Fruit fly (Drosophila melanogaster): ENCODE measurements around the gene CG7126.

CG7126 gene

dm6 chr3R:18267489-18267888, 35.2 kb downstream of the CG7126 start, which contains the start of gene CG18599:
Gene CG18599 (plus strand): TSS chr3R:18267789.
- TF ChIP-seq CG6272 (GFP tag; IDR thresholded peaks at IDR 0.05): 0 out of 2 replicates have a peak, but pooled peaks have one; percentile 25
- no peak for TF ChIP-seq HLH54F (GFP tag; optimal IDR thresholded peaks at IDR 0.05)
- TF ChIP-seq CG7271 (tag; optimal IDR thresholded peaks at IDR 0.05): peak; percentile 36
- peak; percentile 9; the same call in 1 of the 2 replicates for TF ChIP-seq CG43689 (GFP tag; IDR thresholded peaks at IDR 0.05)
- peak; percentile 57 for TF ChIP-seq Adf1 (GFP tag; IDR thresholded peaks at IDR 0.05)
- peak; percentile 33 for TF ChIP-seq cg (GFP tag; optimal IDR thresholded peaks at IDR 0.05)
- TF ChIP-seq CG15514 (GFP tag; optimal IDR thresholded peaks at IDR 0.05): peak; percentile 49
- no peak for TF ChIP-seq grn (GFP tag; optimal IDR thresholded peaks at IDR 0.05)
- TF ChIP-seq CG7786 (GFP tag; optimal IDR thresholded peaks at IDR 0.05): no peak
- no peak for TF ChIP-seq E2f1 (GFP tag; IDR thresholded peaks at IDR 0.05)
- 0 out of 2 replicates have a peak, but pooled peaks have one; percentile 20 for TF ChIP-seq Nf-YA (GFP tag; IDR thresholded peaks at IDR 0.05)
- TF ChIP-seq CG4404 (GFP tag; IDR thresholded peaks at IDR 0.05): peak; percentile 19; the same call in 1 of the 2 replicates
- peak; percentile 48 for TF ChIP-seq Ets97D (GFP tag; optimal IDR thresholded peaks at IDR 0.05)
- TF ChIP-seq gem (tag; optimal IDR thresholded peaks at IDR 0.05): no peak
- TF ChIP-seq Hey (tag; optimal IDR thresholded peaks at IDR 0.05): no peak

dm6 chr3R:18266665-18267064, 36.0 kb downstream of the CG7126 start:
- TF ChIP-seq Nf-YB (GFP tag; optimal IDR thresholded peaks at IDR 0.05): peak; percentile 94
- no peak for TF ChIP-seq CG6254 (GFP tag; optimal IDR thresholded peaks at IDR 0.05)
- peak; percentile 93 for TF ChIP-seq Nf-YC (tag; optimal IDR thresholded peaks at IDR 0.05)
- peak; percentile 51; the same call in 1 of the 2 replicates for TF ChIP-seq seq (GFP tag; IDR thresholded peaks at IDR 0.05)

- no peak for TF ChIP-seq TFAM (GFP tag; optimal IDR thresholded peaks at IDR 0.05)
- no peak for TF ChIP-seq Opbp (GFP tag; IDR thresholded peaks at IDR 0.05; ENCODE audit: partially characterized antibody)
- no peak for TF ChIP-seq CG33557 (GFP tag; optimal IDR thresholded peaks at IDR 0.05)
- no peak for TF ChIP-seq ash1 (GFP tag; optimal IDR thresholded peaks at IDR 0.05)
- no peak for TF ChIP-seq Myb (GFP tag; optimal IDR thresholded peaks at IDR 0.05)
- TF ChIP-seq Adf1 (GFP tag; IDR thresholded peaks at IDR 0.05): peak; percentile 87
- TF ChIP-seq Tbp (GFP tag; optimal IDR thresholded peaks at IDR 0.05): no peak
- peak; percentile 42 for TF ChIP-seq CG3163 (GFP tag; optimal IDR thresholded peaks at IDR 0.05)
- peak; percentile 11 for TF ChIP-seq cg (GFP tag; optimal IDR thresholded peaks at IDR 0.05)
- no peak for TF ChIP-seq CG18262 (tag; optimal IDR thresholded peaks at IDR 0.05)
- peak; percentile 62 for TF ChIP-seq Nf-YC (tag; optimal IDR thresholded peaks at IDR 0.05)
- TF ChIP-seq MTF-1 (GFP tag; optimal IDR thresholded peaks at IDR 0.05; ENCODE audit: borderline replicate concordance): no peak
- TF ChIP-seq CG12769 (tag; optimal IDR thresholded peaks at IDR 0.05): no peak
- no peak for TF ChIP-seq Dll (GFP tag; IDR thresholded peaks at IDR 0.05; ENCODE audit: partially characterized antibody)
- TF ChIP-seq CG1603 (tag; optimal IDR thresholded peaks at IDR 0.05): no peak
- TF ChIP-seq ewg (GFP tag; optimal IDR thresholded peaks at IDR 0.05): peak; percentile 78
- no peak for TF ChIP-seq Side (GFP tag; optimal IDR thresholded peaks at IDR 0.05)
- no peak for TF ChIP-seq Optix (GFP tag; IDR thresholded peaks at IDR 0.05)
- peak; percentile 6 for TF ChIP-seq CG18599 (GFP tag; optimal IDR thresholded peaks at IDR 0.05)
- TF ChIP-seq Hsf (GFP tag; optimal IDR thresholded peaks at IDR 0.05): no peak
- TF ChIP-seq Nf-YB (GFP tag; optimal IDR thresholded peaks at IDR 0.05): peak; percentile 32
- TF ChIP-seq Xbp1 (GFP tag; optimal IDR thresholded peaks at IDR 0.05): no peak
- TF ChIP-seq bsh (GFP tag; optimal IDR thresholded peaks at IDR 0.05): no peak
- no peak for TF ChIP-seq Neu2 (GFP tag; optimal IDR thresholded peaks at IDR 0.05; ENCODE audit: borderline replicate concordance)
- TF ChIP-seq Trl (optimal IDR thresholded peaks at IDR 0.05): peak; percentile 62 to 77
- TF ChIP-seq Trl (GFP tag; optimal IDR thresholded peaks at IDR 0.05): no peak
- TF ChIP-seq CG17186 (GFP tag; optimal IDR thresholded peaks at IDR 0.05): no peak
- no peak for TF ChIP-seq CG8924 (tag; optimal IDR thresholded peaks at IDR 0.05)
Measured at dm6 chr3R:18265275-18265674, 37.4 kb downstream of the CG7126 start.
